Fruit fly (Drosophila melanogaster) whole organism, embryonic: Measurements from ENCODE around the gene Prim1.

Source experiments
- Aef1 ChIP-seq: fragments of 200-800 bp; sonication (Bioruptor generic); IDR thresholded peaks from 3 replicates; pipeline ENCODE4 v1.3.6; 2022; ENCODE audit warnings: missing biosample characterization, missing genetic modification characterization
- CG10267 ChIP-seq: fragments of 200-800 bp; sonication (Bioruptor generic); optimal IDR thresholded peaks from 2 replicates; lab custom pipeline; 2018; ENCODE audit warnings: missing biosample characterization, mild to moderate bottlenecking, missing genetic modification characterization, moderate library complexity
- CG11247 ChIP-seq: fragments of 200-800 bp; sonication (Bioruptor generic); IDR thresholded peaks from 2 replicates; pipeline ENCODE4 v1.3.6; 2022; ENCODE audit warnings: missing biosample characterization, missing genetic modification characterization
- CG12659 ChIP-seq: fragments of 200-800 bp; sonication (Bioruptor generic); optimal IDR thresholded peaks from 3 replicates; lab custom pipeline; 2017; ENCODE audit warnings: mild to moderate bottlenecking, missing biosample characterization, missing genetic modification reagents, missing genetic modification characterization
- CG14441 ChIP-seq: fragments of 200-800 bp; sonication (Bioruptor generic); IDR thresholded peaks from 2 replicates; pipeline ENCODE4 v1.3.6; 2022; ENCODE audit warnings: missing biosample characterization, missing genetic modification characterization
- CG14667 ChIP-seq: fragments of 200-800 bp; sonication (Bioruptor generic); IDR thresholded peaks from 2 replicates; pipeline ENCODE4 v1.3.6; 2022; ENCODE audit warnings: missing biosample characterization, missing genetic modification characterization
- CG15696 ChIP-seq: fragments of 200-800 bp; sonication (Bioruptor generic); optimal IDR thresholded peaks from 2 replicates; lab custom pipeline; 2019; ENCODE audit warnings: missing biosample characterization, mild to moderate bottlenecking, missing genetic modification characterization, moderate library complexity
- CG16813 ChIP-seq: fragments of 200-800 bp; sonication (Bioruptor generic); IDR thresholded peaks from 3 replicates; pipeline ENCODE4 v1.3.6; 2022; ENCODE audit warnings: missing biosample characterization, missing genetic modification characterization; ENCODE audit not compliant: partially characterized antibody
- CG17186 ChIP-seq: fragments of 200-800 bp; sonication (Bioruptor generic); optimal IDR thresholded peaks from 3 replicates; lab custom pipeline; 2017; ENCODE audit warnings: missing biosample characterization, missing genetic modification reagents, missing genetic modification characterization
- CG17802 ChIP-seq: fragments of 200-800 bp; sonication (Bioruptor generic); optimal IDR thresholded peaks from 2 replicates; lab custom pipeline; 2018; ENCODE audit warnings: missing biosample characterization, mild to moderate bottlenecking, missing genetic modification characterization, moderate library complexity
- CG18011 ChIP-seq: fragments of 200-800 bp; sonication (Bioruptor generic); optimal IDR thresholded peaks from 2 replicates; lab custom pipeline; 2017; ENCODE audit warnings: missing biosample characterization, missing genetic modification characterization, mild to moderate bottlenecking, moderate library complexity, missing genotype
- CG2129 ChIP-seq: fragments of 200-800 bp; sonication (Bioruptor generic); IDR thresholded peaks from 2 replicates; pipeline ENCODE4 v1.3.6; 2022; ENCODE audit warnings: missing biosample characterization, missing genetic modification characterization; ENCODE audit not compliant: partially characterized antibody
- CG2678 ChIP-seq: fragments of 200-800 bp; sonication (Bioruptor generic); optimal IDR thresholded peaks from 3 replicates; lab custom pipeline; 2019; ENCODE audit warnings: missing biosample characterization, mild to moderate bottlenecking, missing genetic modification characterization, moderate library complexity
- CG2875 ChIP-seq: fragments of 200-800 bp; sonication (Bioruptor generic); optimal IDR thresholded peaks from 2 replicates; lab custom pipeline; 2017; ENCODE audit warnings: missing biosample characterization, mild to moderate bottlenecking, missing genetic modification characterization, missing genetic modification reagents
- CG34224 ChIP-seq: fragments of 200-800 bp; sonication (Bioruptor generic); IDR thresholded peaks from 3 replicates; pipeline ENCODE4 v1.3.6; 2022; ENCODE audit warnings: missing biosample characterization, missing genetic modification characterization; ENCODE audit not compliant: partially characterized antibody
- CG4404 ChIP-seq: fragments of 200-800 bp; sonication (Bioruptor generic); IDR thresholded peaks from 2 replicates; pipeline ENCODE4 v1.3.6; 2022; ENCODE audit warnings: missing biosample characterization, missing genetic modification characterization
- CG6254 ChIP-seq: fragments of 200-800 bp; sonication (Bioruptor generic); optimal IDR thresholded peaks from 3 replicates; lab custom pipeline; 2017; ENCODE audit warnings: mild to moderate bottlenecking, missing biosample characterization, missing genetic modification reagents, missing genetic modification characterization
- CG7357 ChIP-seq: fragments of 200-800 bp; sonication (Bioruptor generic); IDR thresholded peaks from 3 replicates; pipeline ENCODE4 v1.3.6; 2022; ENCODE audit warnings: missing biosample characterization, missing genetic modification characterization
- CG7745 ChIP-seq: fragments of 200-800 bp; sonication (Bioruptor generic); optimal IDR thresholded peaks from 2 replicates; lab custom pipeline; 2018; ENCODE audit warnings: missing biosample characterization, mild to moderate bottlenecking, missing genetic modification characterization, moderate library complexity
- CG9876 ChIP-seq: fragments of 200-800 bp; sonication (Bioruptor generic); optimal IDR thresholded peaks from 2 replicates; lab custom pipeline; 2016; ENCODE audit warnings: missing biosample characterization, missing genetic modification characterization
- CkIIα-i1 ChIP-seq: fragments of 200-800 bp; sonication (Bioruptor generic); IDR thresholded peaks from 2 replicates; pipeline ENCODE4 v1.3.6; 2022; ENCODE audit warnings: missing biosample characterization, missing genetic modification characterization
- Doc3 ChIP-seq: fragments of 200-800 bp; sonication (Bioruptor generic); IDR thresholded peaks from 3 replicates; pipeline ENCODE4 v1.3.6; 2022; ENCODE audit warnings: missing biosample characterization, missing genetic modification characterization; ENCODE audit not compliant: partially characterized antibody
- Hmr ChIP-seq: fragments of 200-800 bp; sonication (Bioruptor generic); optimal IDR thresholded peaks from 3 replicates; lab custom pipeline; 2017; ENCODE audit warnings: mild to moderate bottlenecking, missing biosample characterization, missing genetic modification reagents, missing genetic modification characterization
- Hr3 ChIP-seq: fragments of 200-800 bp; sonication (Bioruptor generic); optimal IDR thresholded peaks from 3 replicates; lab custom pipeline; 2016; ENCODE audit warnings: missing biosample characterization, missing genetic modification characterization
- MTF-1 ChIP-seq: fragments of 200-800 bp; sonication (Bioruptor generic); optimal IDR thresholded peaks from 2 replicates; lab custom pipeline; 2018; ENCODE audit warnings: missing biosample characterization, mild to moderate bottlenecking, missing genetic modification characterization, borderline replicate concordance
- Mad ChIP-seq: fragments of 200-800 bp; sonication (Bioruptor generic); optimal IDR thresholded peaks from 2 replicates; lab custom pipeline; 2016; ENCODE audit warnings: missing biosample characterization, missing genetic modification characterization
- Scr ChIP-seq: fragments of 200-800 bp; sonication (Bioruptor generic); IDR thresholded peaks from 2 replicates; pipeline ENCODE4 v1.3.6; 2022; ENCODE audit warnings: missing biosample characterization, missing genetic modification characterization; ENCODE audit not compliant: partially characterized antibody
- Sox100B ChIP-seq: fragments of 200-800 bp; sonication (Bioruptor generic); optimal IDR thresholded peaks from 3 replicates; lab custom pipeline; 2018; ENCODE audit warnings: missing biosample characterization, mild to moderate bottlenecking, missing genetic modification characterization
- amos ChIP-seq: fragments of 200-800 bp; sonication (Bioruptor generic); IDR thresholded peaks from 2 replicates; pipeline ENCODE4 v1.3.6; 2022; ENCODE audit warnings: missing biosample characterization, missing genetic modification characterization; ENCODE audit not compliant: partially characterized antibody
- cas ChIP-seq: fragments of 200-800 bp; sonication (Bioruptor generic); IDR thresholded peaks from 2 replicates; pipeline ENCODE4 v1.3.6; 2022; ENCODE audit warnings: missing biosample characterization, missing genetic modification characterization
- disco-r ChIP-seq: fragments of 200-800 bp; sonication (Bioruptor generic); optimal IDR thresholded peaks from 2 replicates; lab custom pipeline; 2016; ENCODE audit warnings: missing biosample characterization, missing genetic modification characterization
- emc ChIP-seq: fragments of 200-800 bp; sonication (Bioruptor generic); optimal IDR thresholded peaks from 2 replicates; lab custom pipeline; 2016; ENCODE audit warnings: missing biosample characterization, missing genetic modification characterization
- esg ChIP-seq: fragments of 200-800 bp; sonication (Bioruptor generic); conservative IDR thresholded peaks from 2 replicates; pipeline ENCODE4 v1.3.6; 2022; ENCODE audit warnings: missing biosample characterization, missing genetic modification characterization
- fd102C ChIP-seq: fragments of 200-800 bp; sonication (Bioruptor generic); optimal IDR thresholded peaks from 2 replicates; lab custom pipeline; 2018; ENCODE audit warnings: missing biosample characterization, mild to moderate bottlenecking, missing genetic modification characterization, moderate library complexity
- gce ChIP-seq: fragments of 200-800 bp; sonication (Bioruptor generic); IDR thresholded peaks from 3 replicates; pipeline ENCODE4 v1.3.6; 2022; ENCODE audit warnings: missing biosample characterization, missing genetic modification characterization
- gfzf ChIP-seq: fragments of 200-800 bp; sonication (Bioruptor generic); optimal IDR thresholded peaks from 2 replicates; lab custom pipeline; 2016; ENCODE audit warnings: missing biosample characterization, mild to moderate bottlenecking, missing genetic modification characterization, moderate library complexity
- hb ChIP-seq: fragments of 200-800 bp; sonication (Bioruptor generic); IDR thresholded peaks from 3 replicates; pipeline ENCODE4 v1.3.6; 2022; ENCODE audit warnings: missing biosample characterization, missing genetic modification characterization; ENCODE audit not compliant: partially characterized antibody
- lbe ChIP-seq: fragments of 200-800 bp; sonication (Bioruptor generic); optimal IDR thresholded peaks from 2 replicates; lab custom pipeline; 2016; ENCODE audit warnings: missing biosample characterization, mild to moderate bottlenecking, missing genetic modification characterization
- mirr ChIP-seq: fragments of 200-800 bp; sonication (Bioruptor generic); optimal IDR thresholded peaks from 3 replicates; lab custom pipeline; 2018; ENCODE audit warnings: missing biosample characterization, mild to moderate bottlenecking, missing genetic modification characterization
- nom ChIP-seq: fragments of 200-800 bp; sonication (Bioruptor generic); optimal IDR thresholded peaks from 2 replicates; lab custom pipeline; 2017; ENCODE audit warnings: missing biosample characterization, missing genetic modification characterization, mild to moderate bottlenecking, moderate library complexity, missing genetic modification reagents
- p53 ChIP-seq: fragments of 200-800 bp; sonication (Bioruptor generic); optimal IDR thresholded peaks from 2 replicates; lab custom pipeline; 2016; ENCODE audit warnings: missing biosample characterization, missing genetic modification characterization
- pita ChIP-seq: fragments of 200-800 bp; sonication (Bioruptor generic); optimal IDR thresholded peaks from 2 replicates; lab custom pipeline; 2017; ENCODE audit warnings: missing biosample characterization, mild to moderate bottlenecking, missing genetic modification characterization
- psq ChIP-seq: fragments of 200-800 bp; sonication (Bioruptor generic); optimal IDR thresholded peaks from 2 replicates; lab custom pipeline; 2017; ENCODE audit warnings: missing biosample characterization, missing genetic modification characterization
- row ChIP-seq: fragments of 200-800 bp; sonication (Bioruptor generic); IDR thresholded peaks from 3 replicates; pipeline ENCODE4 v1.3.6; 2022; ENCODE audit warnings: missing biosample characterization, missing genetic modification characterization
- sim ChIP-seq: fragments of 200-800 bp; sonication (Bioruptor generic); IDR thresholded peaks from 2 replicates; pipeline ENCODE4 v1.3.6; 2022; ENCODE audit warnings: missing biosample characterization, missing genetic modification characterization
- tin ChIP-seq: fragments of 200-800 bp; sonication (Bioruptor generic); optimal IDR thresholded peaks from 3 replicates; lab custom pipeline; 2016; ENCODE audit warnings: missing biosample characterization, missing genetic modification characterization
- trh ChIP-seq: fragments of 200-800 bp; sonication (Bioruptor generic); optimal IDR thresholded peaks from 2 replicates; lab custom pipeline; 2016; ENCODE audit warnings: missing biosample characterization, missing genetic modification characterization
- unpg ChIP-seq: fragments of 200-800 bp; sonication (Bioruptor generic); optimal IDR thresholded peaks from 3 replicates; lab custom pipeline; 2018; ENCODE audit warnings: missing biosample characterization, mild to moderate bottlenecking, missing genetic modification characterization, moderate library complexity

The Prim1 gene

DNA sequence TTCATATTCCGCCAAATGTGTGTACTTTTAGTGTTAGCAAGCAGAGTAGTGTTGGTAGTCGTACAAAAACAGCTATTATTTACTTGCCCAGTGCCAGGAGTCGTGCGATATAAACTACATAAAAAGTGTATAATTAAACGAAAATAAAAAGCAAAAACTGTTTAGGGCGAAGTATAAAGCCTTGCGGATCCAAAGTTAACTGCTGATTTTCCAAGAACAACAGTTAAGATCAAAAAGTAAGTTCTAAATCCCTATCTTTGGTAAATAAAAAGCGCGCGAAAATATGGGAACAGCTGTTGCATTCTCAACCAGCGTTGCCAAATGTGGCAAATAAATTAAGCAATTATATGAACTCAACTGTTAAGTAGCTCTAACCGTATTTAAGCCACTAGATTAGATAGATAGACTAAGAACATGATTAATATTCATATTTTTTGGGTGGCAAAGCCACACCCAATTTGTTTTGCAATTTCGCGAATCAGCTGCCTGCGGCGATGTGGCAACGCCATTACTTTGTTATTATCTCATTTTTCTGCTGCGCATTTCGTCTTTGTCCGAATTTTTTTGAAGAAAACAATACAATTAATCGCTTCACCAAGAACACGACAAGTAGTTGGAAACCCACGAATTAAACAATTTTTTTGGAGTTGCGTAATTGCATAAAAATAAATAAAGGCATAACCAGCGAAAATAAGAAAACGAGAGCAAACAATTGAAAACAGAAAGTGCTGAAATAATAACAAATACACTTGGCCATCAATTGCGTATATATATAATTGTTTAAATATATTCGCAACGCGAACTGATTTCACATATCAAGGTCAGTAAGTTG is at the start of gene Prim1, which contains the start of gene CG7083 (continued):
- TF ChIP-seq emc (GFP tag; lab: Kevin White, UChicago) (peak; percentile 6), MTF-1 (GFP tag; lab: Kevin White, UChicago) (no peak), cas (GFP tag; lab: Robert Waterston, UW) (no peak), CG11247 (no peak), CG2129 (GFP tag; lab: Robert Waterston, UW) (no peak), p53 (GFP tag; lab: Kevin White, UChicago) (no peak), hb (GFP tag; lab: Robert Waterston, UW) (no peak), lbe (peak; percentile 46), CG2875 (GFP tag; lab: Kevin White, UChicago) (no peak), CG4404 (no peak), Mad (GFP tag; lab: Kevin White, UChicago) (peak; percentile 53), CG15696 (peak; percentile 49), Doc3 (GFP tag; lab: Robert Waterston, UW) (peak; percentile 34; the same call in 1 of the 3 replicates), CG6254 (no peak), CG17186 (GFP tag; lab: Kevin White, UChicago) (peak; percentile 81), unpg (GFP tag; lab: Kevin White, UChicago) (peak; percentile 63), amos (peak; percentile 13; the same call in 1 of the 2 replicates), CG12659 (GFP tag; lab: Kevin White, UChicago) (peak; percentile 47), CG17802 (tag; lab: Kevin White, UChicago) (no peak), nom (peak; percentile 39), gfzf (GFP tag; lab: Kevin White, UChicago) (peak; percentile 17), esg (no peak), trh (no peak), CG14667 (GFP tag; lab: Robert Waterston, UW) (no peak), CG18011 (GFP tag; lab: Kevin White, UChicago) (peak; percentile 56), gce (GFP tag; lab: Robert Waterston, UW) (no peak), Aef1 (GFP tag; lab: Robert Waterston, UW) (peak; percentile 22; the same call in 1 of the 3 replicates), CG14441 (GFP tag; lab: Robert Waterston, UW) (no peak), Hmr (GFP tag; lab: Kevin White, UChicago) (peak; percentile 54), mirr (peak; percentile 32), CG9876 (GFP tag; lab: Kevin White, UChicago) (peak; percentile 18), disco-r (GFP tag; lab: Kevin White, UChicago) (no peak), CG7357 (GFP tag; lab: Robert Waterston, UW) (no peak), CG16813 (GFP tag; lab: Robert Waterston, UW) (no peak), Hr3 (GFP tag; lab: Kevin White, UChicago) (peak; percentile 49), CkIIα-i1 (GFP tag; lab: Robert Waterston, UW) (no peak), psq (peak; percentile 14), CG34224 (no peak), CG2678 (no peak), Sox100B (GFP tag; lab: Kevin White, UChicago) (peak; percentile 55), pita (no peak), CG10267 (tag; lab: Kevin White, UChicago) (peak; percentile 94), tin (peak; percentile 65), Scr (GFP tag; lab: Robert Waterston, UW) (peak; percentile 48), fd102C (GFP tag; lab: Kevin White, UChicago) (no peak), sim (GFP tag; lab: Robert Waterston, UW) (no peak), row (GFP tag; lab: Robert Waterston, UW) (peak; percentile 68), CG7745 (no peak)
